Worm (Caenorhabditis elegans) whole organism, young adult: ENCODE measurements around the gene col-108.

Source experiments
- B0261.1 ChIP-seq: sonication (generic microtip); optimal IDR thresholded peaks from 2 replicates; lab custom pipeline; 2016; ENCODE audit warnings: mild to moderate bottlenecking, missing genetic modification characterization, moderate library complexity, missing compliant biosample characterization
- C06A6.2 ChIP-seq: fragments of 200-800 bp; sonication (Bioruptor generic); conservative IDR thresholded peaks from 2 replicates; pipeline ENCODE4 v1.3.6; 2022; ENCODE audit warnings: missing genetic modification characterization, missing compliant biosample characterization
- C17E4.6 ChIP-seq: fragments of 200-800 bp; sonication (Bioruptor generic); IDR thresholded peaks from 2 replicates; pipeline ENCODE4 v1.3.6; 2022; ENCODE audit warnings: missing genetic modification reagents, missing genetic modification characterization, missing compliant biosample characterization
- K11D2.4 ChIP-seq: fragments of 200-800 bp; sonication (Bioruptor generic); IDR thresholded peaks from 2 replicates; pipeline ENCODE4 v1.3.6; 2022; ENCODE audit warnings: missing genetic modification reagents, missing genetic modification characterization, missing compliant biosample characterization
- Y67H2A.10 ChIP-seq: fragments of 200-800 bp; sonication (Bioruptor generic); conservative IDR thresholded peaks from 2 replicates; pipeline ENCODE4 v1.3.6; 2022; ENCODE audit warnings: missing genetic modification reagents, missing genetic modification characterization, missing compliant biosample characterization
- ZK185.1 ChIP-seq: sonication (generic microtip); optimal IDR thresholded peaks from 2 replicates; lab custom pipeline; 2016; ENCODE audit warnings: mild to moderate bottlenecking, missing genetic modification characterization, missing compliant biosample characterization; ENCODE audit not compliant: poor library complexity, severe bottlenecking
- aptf-2 ChIP-seq: fragments of 200-800 bp; sonication (Bioruptor generic); conservative IDR thresholded peaks from 2 replicates; pipeline ENCODE4 v1.3.6; 2022; ENCODE audit warnings: missing genetic modification reagents, missing genetic modification characterization, missing compliant biosample characterization
- athp-1 ChIP-seq: sonication (generic microtip); optimal IDR thresholded peaks from 2 replicates; lab custom pipeline; 2017; ENCODE audit warnings: mild to moderate bottlenecking, missing genetic modification characterization, missing compliant biosample characterization
- attf-3 ChIP-seq: fragments of 200-800 bp; sonication (Bioruptor generic); conservative IDR thresholded peaks from 2 replicates; pipeline ENCODE4 v1.3.6; 2022; ENCODE audit warnings: missing genetic modification reagents, missing genetic modification characterization, missing compliant biosample characterization
- attf-5 ChIP-seq: fragments of 200-800 bp; sonication (Bioruptor generic); optimal IDR thresholded peaks from 2 replicates; lab custom pipeline; 2018; ENCODE audit warnings: mild to moderate bottlenecking, missing genetic modification characterization, missing compliant biosample characterization
- attf-6 ChIP-seq: fragments of 200-800 bp; sonication (Bioruptor generic); IDR thresholded peaks from 2 replicates; pipeline ENCODE4 v1.3.6; 2022; ENCODE audit warnings: missing genetic modification reagents, missing genetic modification characterization, missing compliant biosample characterization
- ceh-91 ChIP-seq: fragments of 200-800 bp; sonication (Bioruptor generic); IDR thresholded peaks from 2 replicates; pipeline ENCODE4 v1.3.6; 2022; ENCODE audit warnings: missing genetic modification reagents, missing genetic modification characterization, missing compliant biosample characterization
- dpff-1 ChIP-seq: sonication (generic microtip); optimal IDR thresholded peaks from 2 replicates; lab custom pipeline; 2017; ENCODE audit warnings: mild to moderate bottlenecking, missing genetic modification characterization, missing compliant biosample characterization
- dpl-1 ChIP-seq: fragments of 150-350 bp; optimal IDR thresholded peaks from 2 replicates; lab custom pipeline; 2014; ENCODE audit warnings: missing biosample characterization, missing genetic modification reagents, missing genetic modification characterization
- egl-18 ChIP-seq: fragments of 200-800 bp; sonication (Bioruptor generic); IDR thresholded peaks from 2 replicates; pipeline ENCODE4 v1.3.6; 2022; ENCODE audit warnings: missing genetic modification reagents, missing genetic modification characterization, missing compliant biosample characterization
- ekl-4 ChIP-seq: fragments of 200-800 bp; sonication (Bioruptor generic); IDR thresholded peaks from 2 replicates; pipeline ENCODE4 v1.3.6; 2022; ENCODE audit warnings: missing genetic modification reagents, missing genetic modification characterization, missing compliant biosample characterization
- him-1 ChIP-seq: sonication (generic microtip); optimal IDR thresholded peaks from 2 replicates; lab custom pipeline; 2016; ENCODE audit warnings: missing genotype, missing genetic modification reagents, missing genetic modification characterization, missing compliant biosample characterization
- hlh-12 ChIP-seq: sonication (generic microtip); optimal IDR thresholded peaks from 2 replicates; lab custom pipeline; 2016; ENCODE audit warnings: missing genetic modification characterization, missing compliant biosample characterization
- hmg-1.2 ChIP-seq: fragments of 200-800 bp; sonication (Bioruptor generic); IDR thresholded peaks from 2 replicates; pipeline ENCODE4 v1.3.6; 2022; ENCODE audit warnings: missing genetic modification reagents, missing genetic modification characterization, missing compliant biosample characterization
- hrde-1 ChIP-seq: sonication (generic microtip); optimal IDR thresholded peaks from 2 replicates; lab custom pipeline; 2016; ENCODE audit warnings: missing genetic modification characterization, mild to moderate bottlenecking, missing compliant biosample characterization, moderate library complexity, missing genotype, missing genetic modification reagents, borderline replicate concordance
- hsf-1 ChIP-seq: fragments of 200-800 bp; sonication (Bioruptor generic); IDR thresholded peaks from 2 replicates; pipeline ENCODE4 v1.3.6; 2022; ENCODE audit warnings: missing genetic modification reagents, missing genetic modification characterization, missing compliant biosample characterization
- let-526 ChIP-seq: fragments of 200-800 bp; sonication (Bioruptor generic); IDR thresholded peaks from 2 replicates; pipeline ENCODE4 v1.3.6; 2022; ENCODE audit warnings: missing genetic modification reagents, missing genetic modification characterization, missing compliant biosample characterization
- lin-54 ChIP-seq: fragments of 200-800 bp; sonication (Bioruptor generic); optimal IDR thresholded peaks from 2 replicates; lab custom pipeline; 2018; ENCODE audit warnings: mild to moderate bottlenecking, missing genetic modification characterization, missing compliant biosample characterization
- lsl-1 ChIP-seq: fragments of 200-800 bp; sonication (Bioruptor generic); optimal IDR thresholded peaks from 2 replicates; lab custom pipeline; 2018; ENCODE audit warnings: mild to moderate bottlenecking, missing genetic modification characterization, moderate library complexity, missing compliant biosample characterization
- mel-28 ChIP-seq: sonication (generic microtip); optimal IDR thresholded peaks from 2 replicates; lab custom pipeline; 2016; ENCODE audit warnings: borderline replicate concordance, mild to moderate bottlenecking, missing genetic modification characterization, missing compliant biosample characterization
- mes-4 ChIP-seq: sonication (generic microtip); optimal IDR thresholded peaks from 2 replicates; lab custom pipeline; 2016; ENCODE audit warnings: missing genotype, missing genetic modification characterization, missing compliant biosample characterization
- nfyb-1 ChIP-seq: fragments of 200-800 bp; sonication (Bioruptor generic); IDR thresholded peaks from 2 replicates; pipeline ENCODE4 v1.3.6; 2022; ENCODE audit warnings: missing genetic modification reagents, missing genetic modification characterization, missing compliant biosample characterization
- nhr-179 ChIP-seq: sonication (generic microtip); optimal IDR thresholded peaks from 2 replicates; lab custom pipeline; 2016; ENCODE audit warnings: mild to moderate bottlenecking, missing genetic modification characterization, missing compliant biosample characterization
- nhr-27 ChIP-seq: fragments of 200-800 bp; sonication (Bioruptor generic); optimal IDR thresholded peaks from 2 replicates; lab custom pipeline; 2018; ENCODE audit warnings: mild to moderate bottlenecking, missing genetic modification characterization, moderate library complexity, missing compliant biosample characterization
- nhr-80 ChIP-seq: sonication (generic microtip); optimal IDR thresholded peaks from 2 replicates; lab custom pipeline; 2016; ENCODE audit warnings: missing genetic modification characterization, missing compliant biosample characterization
- pbrm-1 ChIP-seq: fragments of 200-800 bp; sonication (Bioruptor generic); IDR thresholded peaks from 2 replicates; pipeline ENCODE4 v1.3.6; 2022; ENCODE audit warnings: missing genetic modification reagents, missing genetic modification characterization, missing compliant biosample characterization
- rcor-1 ChIP-seq: fragments of 200-800 bp; sonication (Bioruptor generic); IDR thresholded peaks from 2 replicates; pipeline ENCODE4 v1.3.6; 2022; ENCODE audit warnings: missing genetic modification reagents, missing genetic modification characterization, missing compliant biosample characterization
- sea-2 ChIP-seq: fragments of 200-800 bp; sonication (Bioruptor generic); IDR thresholded peaks from 2 replicates; pipeline ENCODE4 v1.3.6; 2022; ENCODE audit warnings: missing genetic modification characterization, missing compliant biosample characterization
- snpc-1.1 ChIP-seq: sonication (generic microtip); optimal IDR thresholded peaks from 2 replicates; lab custom pipeline; 2017; ENCODE audit warnings: missing genetic modification characterization, mild to moderate bottlenecking, missing compliant biosample characterization, antibody characterized with exemption, moderate library complexity, missing genotype, missing genetic modification reagents; ENCODE audit not compliant: insufficient read depth
- snpc-3.4 ChIP-seq: sonication (generic microtip); optimal IDR thresholded peaks from 2 replicates; lab custom pipeline; 2017; ENCODE audit warnings: missing genetic modification characterization, mild to moderate bottlenecking, missing compliant biosample characterization, antibody characterized with exemption, moderate library complexity, missing genotype, missing genetic modification reagents
- somi-1 ChIP-seq: fragments of 200-800 bp; sonication (Bioruptor generic); optimal IDR thresholded peaks from 2 replicates; lab custom pipeline; 2018; ENCODE audit warnings: mild to moderate bottlenecking, missing genetic modification characterization, missing compliant biosample characterization
- zfh-2 ChIP-seq: fragments of 200-800 bp; sonication (Bioruptor generic); conservative IDR thresholded peaks from 2 replicates; pipeline ENCODE4 v1.3.6; 2022; ENCODE audit warnings: missing genetic modification reagents, missing genetic modification characterization, missing compliant biosample characterization
- ztf-18 ChIP-seq: sonication (generic microtip); optimal IDR thresholded peaks from 2 replicates; lab custom pipeline; 2016; ENCODE audit warnings: missing genotype, mild to moderate bottlenecking, missing genetic modification characterization, missing compliant biosample characterization
- ztf-25 ChIP-seq: fragments of 200-800 bp; sonication (Bioruptor generic); IDR thresholded peaks from 2 replicates; pipeline ENCODE4 v1.3.6; 2022; ENCODE audit warnings: missing genetic modification reagents, missing genetic modification characterization, missing compliant biosample characterization
- ztf-6 ChIP-seq: fragments of 200-800 bp; sonication (Bioruptor generic); IDR thresholded peaks from 2 replicates; pipeline ENCODE4 v1.3.6; 2022; ENCODE audit warnings: missing genetic modification reagents, missing genetic modification characterization, missing compliant biosample characterization

The col-108 gene

ce11 chrIV:1804613-1805012 is 36.2 kb downstream of the col-108 start:
- peak; percentile 84 for TF ChIP-seq attf-3 (GFP tag; lab: Robert Waterston, UW)
- TF ChIP-seq hmg-1.2 = peak; percentile 95
- TF ChIP-seq ZK185.1 (tag; lab: Kevin White, UChicago) = no peak
- TF ChIP-seq nhr-27 (tag; lab: Kevin White, UChicago) = no peak

- TF ChIP-seq hlh-12 (tag; lab: Kevin White, UChicago) (no peak), ekl-4 (no peak), ztf-25 (GFP tag; lab: Robert Waterston, UW) (no peak), nfyb-1 (GFP tag; lab: Robert Waterston, UW) (no peak), hrde-1 (tag; lab: Kevin White, UChicago) (no peak), lsl-1 (GFP tag; lab: Kevin White, UChicago) (no peak), dpl-1 (no peak), him-1 (tag; lab: Kevin White, UChicago) (no peak), aptf-2 (GFP tag; lab: Robert Waterston, UW) (no peak), mel-28 (no peak), rcor-1 (no peak), snpc-3.4 (no peak), athp-1 (tag; lab: Kevin White, UChicago) (no peak), ztf-18 (tag; lab: Kevin White, UChicago) (no peak), nhr-179 (tag; lab: Kevin White, UChicago) (no peak), zfh-2 (GFP tag; lab: Robert Waterston, UW) (no peak), sea-2 (GFP tag; lab: Robert Waterston, UW) (no peak)
- TF ChIP-seq, all 124 proteins: peak for 0
These were observed 45.5 kb downstream of the col-108 start for ce11 chrIV:1813869-1814268.

DNA sequence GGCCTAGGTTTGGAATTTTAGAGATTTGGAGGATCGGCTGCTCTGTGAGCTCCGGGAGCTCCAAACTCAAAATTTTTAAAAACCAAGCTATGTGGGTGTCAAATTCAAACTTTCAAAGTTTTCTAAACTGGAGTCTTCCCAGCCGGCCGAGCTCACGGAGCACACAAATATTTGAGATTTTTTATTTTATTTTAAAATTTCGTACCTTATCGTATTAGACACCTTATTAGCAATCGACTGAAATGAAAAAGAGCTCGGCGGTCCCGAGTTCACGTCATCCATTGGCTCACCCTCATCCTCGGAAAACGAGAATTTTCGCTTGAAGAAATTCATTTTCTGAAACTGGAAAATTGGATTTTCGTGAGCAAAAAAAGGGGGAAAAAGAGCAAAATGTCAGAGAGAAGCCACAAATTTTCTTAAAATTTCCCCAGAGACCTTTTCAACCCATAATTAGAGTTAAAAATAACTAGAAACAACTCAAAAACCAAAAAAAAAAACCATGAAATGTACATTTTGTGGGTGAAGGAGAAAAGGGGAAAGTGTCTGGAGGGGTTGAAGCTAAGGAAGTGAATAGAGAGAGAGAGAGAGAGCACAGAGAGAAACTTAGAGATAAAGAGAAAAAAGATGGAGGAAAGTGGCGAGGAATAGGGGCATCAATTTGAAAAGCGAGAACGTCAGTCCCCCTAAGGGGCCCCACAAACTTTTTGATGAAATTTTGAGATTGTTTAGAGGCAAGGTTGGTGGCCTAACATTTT is 46.6 kb downstream of the col-108 start, which contains the start of gene snn-1:
snn-1 (minus strand) TSS at position 355 of the 755 bp plus-strand sequence.
- TF ChIP-seq B0261.1 (tag; lab: Kevin White, UChicago) = no peak
- TF ChIP-seq rcor-1 = no peak
- TF ChIP-seq Y67H2A.10 (GFP tag; lab: Robert Waterston, UW) = no peak
- no peak for TF ChIP-seq ztf-6 (GFP tag; lab: Robert Waterston, UW)
- no peak for TF ChIP-seq K11D2.4 (GFP tag; lab: Robert Waterston, UW)
- no peak for TF ChIP-seq attf-6 (GFP tag; lab: Robert Waterston, UW)
- TF ChIP-seq C06A6.2 (GFP tag; lab: Robert Waterston, UW) = no peak

ce11 chrIV:1816238-1816637 is 47.9 kb downstream of the col-108 start:
- no peak for TF ChIP-seq snpc-1.1 (tag; lab: Kevin White, UChicago)
- TF ChIP-seq pbrm-1 (GFP tag; lab: Robert Waterston, UW) = no peak
- no peak for TF ChIP-seq aptf-2 (GFP tag; lab: Robert Waterston, UW)
- TF ChIP-seq lin-54 = no peak
- TF ChIP-seq let-526 = no peak
- TF ChIP-seq C17E4.6 = no peak
- no peak for TF ChIP-seq hsf-1
- TF ChIP-seq mes-4 (tag; lab: Kevin White, UChicago) = no peak
- TF ChIP-seq dpff-1 = no peak
- no peak for TF ChIP-seq attf-6 (GFP tag; lab: Robert Waterston, UW)
- no peak for TF ChIP-seq nhr-80 (tag; lab: Kevin White, UChicago)
- no peak for TF ChIP-seq egl-18 (GFP tag; lab: Robert Waterston, UW)
- TF ChIP-seq ceh-91 (GFP tag; lab: Robert Waterston, UW) = no peak
- no peak for TF ChIP-seq somi-1 (GFP tag; lab: Kevin White, UChicago)
- TF ChIP-seq attf-5 = no peak
